Worm (Caenorhabditis elegans) whole organism, young adult: ENCODE measurements around the gene mab-10.

ENCODE experiments used
- B0336.3 ChIP-seq: fragments of 200-800 bp; sonication (Bioruptor generic); IDR thresholded peaks from 2 replicates; pipeline ENCODE4 v1.3.6; 2022; ENCODE audit warnings: missing genetic modification characterization, missing compliant biosample characterization
- C06A6.2 ChIP-seq: fragments of 200-800 bp; sonication (Bioruptor generic); conservative IDR thresholded peaks from 2 replicates; pipeline ENCODE4 v1.3.6; 2022; ENCODE audit warnings: missing genetic modification characterization, missing compliant biosample characterization
- D2030.7 ChIP-seq: fragments of 200-800 bp; sonication (Bioruptor generic); IDR thresholded peaks from 2 replicates; pipeline ENCODE4 v1.3.6; 2022; ENCODE audit warnings: missing genetic modification reagents, missing genetic modification characterization, missing compliant biosample characterization
- F52B5.7 ChIP-seq: sonication (generic microtip); optimal IDR thresholded peaks from 2 replicates; lab custom pipeline; 2016; ENCODE audit warnings: mild to moderate bottlenecking, missing genetic modification characterization, missing compliant biosample characterization
- F57A8.1 ChIP-seq: fragments of 200-800 bp; sonication (Bioruptor generic); optimal IDR thresholded peaks from 2 replicates; lab custom pipeline; 2018; ENCODE audit warnings: mild to moderate bottlenecking, missing genetic modification characterization, moderate library complexity, missing compliant biosample characterization
- K11D2.4 ChIP-seq: fragments of 200-800 bp; sonication (Bioruptor generic); IDR thresholded peaks from 2 replicates; pipeline ENCODE4 v1.3.6; 2022; ENCODE audit warnings: missing genetic modification reagents, missing genetic modification characterization, missing compliant biosample characterization
- T26A5.8 ChIP-seq: sonication (generic microtip); optimal IDR thresholded peaks from 2 replicates; lab custom pipeline; 2016; ENCODE audit warnings: missing genetic modification characterization, missing compliant biosample characterization
- Y56A3A.18 ChIP-seq: fragments of 200-800 bp; sonication (Bioruptor generic); IDR thresholded peaks from 2 replicates; pipeline ENCODE4 v1.3.6; 2022; ENCODE audit warnings: missing genetic modification reagents, missing genetic modification characterization, missing compliant biosample characterization
- Y95B8A.8 ChIP-seq: fragments of 200-800 bp; sonication (Bioruptor generic); IDR thresholded peaks from 2 replicates; pipeline ENCODE4 v1.3.6; 2022; ENCODE audit warnings: missing genetic modification reagents, missing genetic modification characterization, missing compliant biosample characterization
- akir-1 ChIP-seq: fragments of 200-800 bp; sonication (Bioruptor generic); optimal IDR thresholded peaks from 2 replicates; lab custom pipeline; 2018; ENCODE audit warnings: mild to moderate bottlenecking, missing genetic modification characterization, moderate library complexity, missing compliant biosample characterization
- aptf-3 ChIP-seq: fragments of 200-800 bp; sonication (Bioruptor generic); IDR thresholded peaks from 2 replicates; pipeline ENCODE4 v1.3.6; 2022; ENCODE audit warnings: missing genetic modification characterization, missing compliant biosample characterization
- atf-7 ChIP-seq: sonication (generic microtip); optimal IDR thresholded peaks from 2 replicates; lab custom pipeline; 2017; ENCODE audit warnings: mild to moderate bottlenecking, missing genetic modification characterization, missing compliant biosample characterization
- attf-3 ChIP-seq: fragments of 200-800 bp; sonication (Bioruptor generic); conservative IDR thresholded peaks from 2 replicates; pipeline ENCODE4 v1.3.6; 2022; ENCODE audit warnings: missing genetic modification reagents, missing genetic modification characterization, missing compliant biosample characterization
- cebp-1 ChIP-seq, 2 experiments: fragments of 200-800 bp in 1 of 2; sonication (Bioruptor generic) in 1 of 2; sonication (generic microtip) in 1 of 2; IDR thresholded peaks in 1 of 2; optimal IDR thresholded peaks in 1 of 2; 2 replicates each; pipeline versions ENCODE4 v1.3.6 to Lab custom; 2017 to 2022; ENCODE audit warnings: missing compliant biosample characterization in 2 of 2, missing genetic modification characterization in 2 of 2, mild to moderate bottlenecking in 1 of 2, missing genetic modification reagents in 1 of 2, moderate library complexity in 1 of 2
- ceh-27 ChIP-seq: fragments of 200-800 bp; sonication (Bioruptor generic); optimal IDR thresholded peaks from 2 replicates; lab custom pipeline; 2018; ENCODE audit warnings: mild to moderate bottlenecking, missing genetic modification characterization, moderate library complexity, missing compliant biosample characterization
- dpl-1 ChIP-seq: fragments of 150-350 bp; optimal IDR thresholded peaks from 2 replicates; lab custom pipeline; 2014; ENCODE audit warnings: missing biosample characterization, missing genetic modification reagents, missing genetic modification characterization
- efl-1 ChIP-seq: fragments of 150-350 bp; optimal IDR thresholded peaks from 2 replicates; lab custom pipeline; 2014; ENCODE audit warnings: missing biosample characterization, missing genetic modification reagents, missing genetic modification characterization
- hlh-26 ChIP-seq: fragments of 200-800 bp; sonication (Bioruptor generic); conservative IDR thresholded peaks from 2 replicates; pipeline ENCODE4 v1.3.6; 2022; ENCODE audit warnings: missing genetic modification reagents, missing genetic modification characterization, missing compliant biosample characterization
- hmg-20 ChIP-seq: fragments of 200-800 bp; sonication (Bioruptor generic); IDR thresholded peaks from 2 replicates; pipeline ENCODE4 v1.3.6; 2022; ENCODE audit warnings: missing genetic modification reagents, missing genetic modification characterization, missing compliant biosample characterization
- hsf-1 ChIP-seq: fragments of 200-800 bp; sonication (Bioruptor generic); IDR thresholded peaks from 2 replicates; pipeline ENCODE4 v1.3.6; 2022; ENCODE audit warnings: missing genetic modification reagents, missing genetic modification characterization, missing compliant biosample characterization
- let-526 ChIP-seq: fragments of 200-800 bp; sonication (Bioruptor generic); IDR thresholded peaks from 2 replicates; pipeline ENCODE4 v1.3.6; 2022; ENCODE audit warnings: missing genetic modification reagents, missing genetic modification characterization, missing compliant biosample characterization
- let-607 ChIP-seq, 2 experiments: fragments of 200-800 bp in 1 of 2; sonication (Bioruptor generic) in 1 of 2; sonication (generic microtip) in 1 of 2; optimal IDR thresholded peaks; 2 replicates each; lab custom pipeline; 2016 to 2018; ENCODE audit warnings: mild to moderate bottlenecking in 2 of 2, missing compliant biosample characterization in 2 of 2, missing genetic modification characterization in 2 of 2, moderate library complexity in 2 of 2, missing genotype in 1 of 2
- lin-35 ChIP-seq, 3 experiments: fragments of 150-350 bp in 2 of 3; sonication (generic microtip) in 1 of 3; optimal IDR thresholded peaks; 2 replicates each; lab custom pipeline; 2014 to 2018; ENCODE audit warnings: missing biosample characterization in 3 of 3, missing genetic modification characterization in 3 of 3, missing genetic modification reagents in 3 of 3
- lin-40 ChIP-seq: sonication (generic microtip); optimal IDR thresholded peaks from 2 replicates; lab custom pipeline; 2016; ENCODE audit warnings: missing genetic modification characterization, mild to moderate bottlenecking, missing compliant biosample characterization, missing genotype, missing genetic modification reagents
- lsy-27 ChIP-seq: sonication (generic microtip); optimal IDR thresholded peaks from 2 replicates; lab custom pipeline; 2017; ENCODE audit warnings: missing genetic modification characterization, mild to moderate bottlenecking, missing compliant biosample characterization, antibody characterized with exemption, missing genotype, borderline replicate concordance; ENCODE audit not compliant: insufficient read depth
- mel-28 ChIP-seq: sonication (generic microtip); optimal IDR thresholded peaks from 2 replicates; lab custom pipeline; 2016; ENCODE audit warnings: borderline replicate concordance, mild to moderate bottlenecking, missing genetic modification characterization, missing compliant biosample characterization
- nfya-1 ChIP-seq: sonication (generic microtip); optimal IDR thresholded peaks from 2 replicates; lab custom pipeline; 2017; ENCODE audit warnings: antibody characterized with exemption, missing compliant biosample characterization, missing genetic modification characterization, borderline replicate concordance; ENCODE audit not compliant: insufficient read depth
- nhr-27 ChIP-seq: fragments of 200-800 bp; sonication (Bioruptor generic); optimal IDR thresholded peaks from 2 replicates; lab custom pipeline; 2018; ENCODE audit warnings: mild to moderate bottlenecking, missing genetic modification characterization, moderate library complexity, missing compliant biosample characterization
- nhr-80 ChIP-seq: sonication (generic microtip); optimal IDR thresholded peaks from 2 replicates; lab custom pipeline; 2016; ENCODE audit warnings: missing genetic modification characterization, missing compliant biosample characterization
- nhr-90 ChIP-seq: sonication (generic microtip); optimal IDR thresholded peaks from 2 replicates; lab custom pipeline; 2016; ENCODE audit warnings: missing genotype, mild to moderate bottlenecking, missing genetic modification characterization, missing compliant biosample characterization
- pbrm-1 ChIP-seq: fragments of 200-800 bp; sonication (Bioruptor generic); IDR thresholded peaks from 2 replicates; pipeline ENCODE4 v1.3.6; 2022; ENCODE audit warnings: missing genetic modification reagents, missing genetic modification characterization, missing compliant biosample characterization
- pha-4 ChIP-seq: fragments of 150-350 bp; sonication (generic microtip); optimal IDR thresholded peaks from 2 replicates; lab custom pipeline; 2014; ENCODE audit warnings: missing biosample characterization, missing genetic modification reagents, missing genetic modification characterization
- rec-8 ChIP-seq, 2 experiments: sonication (generic microtip); optimal IDR thresholded peaks; 2 replicates each; lab custom pipeline; 2016; ENCODE audit warnings: mild to moderate bottlenecking in 2 of 2, missing genetic modification characterization in 2 of 2, missing genetic modification reagents in 2 of 2, missing genotype in 2 of 2, missing biosample characterization in 1 of 2, missing compliant biosample characterization in 1 of 2, moderate library complexity in 1 of 2
- sea-2 ChIP-seq: fragments of 200-800 bp; sonication (Bioruptor generic); IDR thresholded peaks from 2 replicates; pipeline ENCODE4 v1.3.6; 2022; ENCODE audit warnings: missing genetic modification characterization, missing compliant biosample characterization
- snpc-1.3 ChIP-seq: sonication (generic microtip); optimal IDR thresholded peaks from 2 replicates; lab custom pipeline; 2017; ENCODE audit warnings: missing genetic modification characterization, mild to moderate bottlenecking, missing compliant biosample characterization, antibody characterized with exemption, moderate library complexity, missing genotype, missing genetic modification reagents; ENCODE audit not compliant: insufficient read depth
- snpc-3.4 ChIP-seq: sonication (generic microtip); optimal IDR thresholded peaks from 2 replicates; lab custom pipeline; 2017; ENCODE audit warnings: missing genetic modification characterization, mild to moderate bottlenecking, missing compliant biosample characterization, antibody characterized with exemption, moderate library complexity, missing genotype, missing genetic modification reagents
- snpc-4 ChIP-seq, 5 experiments: fragments of 150-350 bp in 1 of 5; sonication (generic microtip) in 4 of 5; optimal IDR thresholded peaks; 2 replicates each; lab custom pipeline; 2014 to 2018; ENCODE audit warnings: missing genetic modification characterization in 5 of 5, missing biosample characterization in 3 of 5, antibody characterized with exemption in 2 of 5, mild to moderate bottlenecking in 2 of 5, missing compliant biosample characterization in 2 of 5, missing genotype in 2 of 5, moderate library complexity in 2 of 5, missing genetic modification reagents in 1 of 5
- unc-130 ChIP-seq: sonication (generic microtip); optimal IDR thresholded peaks from 2 replicates; lab custom pipeline; 2016; ENCODE audit warnings: missing genetic modification reagents, missing genetic modification characterization, missing compliant biosample characterization
- xnd-1 ChIP-seq: sonication (generic microtip); optimal IDR thresholded peaks from 2 replicates; lab custom pipeline; 2016; ENCODE audit warnings: missing genotype, missing genetic modification reagents, missing genetic modification characterization, missing compliant biosample characterization
- zfh-2 ChIP-seq: fragments of 200-800 bp; sonication (Bioruptor generic); conservative IDR thresholded peaks from 2 replicates; pipeline ENCODE4 v1.3.6; 2022; ENCODE audit warnings: missing genetic modification reagents, missing genetic modification characterization, missing compliant biosample characterization
- zim-3 ChIP-seq: sonication (generic microtip); optimal IDR thresholded peaks from 2 replicates; lab custom pipeline; 2017; ENCODE audit warnings: mild to moderate bottlenecking, missing genetic modification characterization, moderate library complexity, missing compliant biosample characterization
- ztf-25 ChIP-seq: fragments of 200-800 bp; sonication (Bioruptor generic); IDR thresholded peaks from 2 replicates; pipeline ENCODE4 v1.3.6; 2022; ENCODE audit warnings: missing genetic modification reagents, missing genetic modification characterization, missing compliant biosample characterization
- ztf-3 ChIP-seq: fragments of 200-800 bp; sonication (Bioruptor generic); optimal IDR thresholded peaks from 2 replicates; lab custom pipeline; 2018; ENCODE audit warnings: mild to moderate bottlenecking, missing genetic modification characterization, missing compliant biosample characterization

mab-10 gene

ce11 chrII:10545213-10545612, 17.3 kb downstream of the mab-10 start (continued):
- TF ChIP-seq lin-40 = no peak
- no peak for TF ChIP-seq pbrm-1 (GFP tag; lab: Robert Waterston, UW)
- peak; percentile 42 for TF ChIP-seq snpc-4 (GFP tag; optimal IDR thresholded peaks at IDR 0.05; lab: Kevin White, UChicago)
- TF ChIP-seq snpc-4 (tag; optimal IDR thresholded peaks at IDR 0.05; lab: Kevin White, UChicago) = peak in 1 of 4 experiments; percentile 37
- no peak for TF ChIP-seq zim-3 (tag; lab: Kevin White, UChicago)
- no peak for TF ChIP-seq hsf-1 (GFP tag; lab: Robert Waterston, UW)
- no peak for TF ChIP-seq ztf-25 (GFP tag; lab: Robert Waterston, UW)
- TF ChIP-seq hlh-26 (GFP tag; lab: Robert Waterston, UW) = no peak
- TF ChIP-seq Y56A3A.18 (GFP tag; lab: Robert Waterston, UW) = peak; percentile 10; the same call in 1 of the 2 replicates
- no peak for TF ChIP-seq C06A6.2
- no peak for TF ChIP-seq attf-3 (GFP tag; lab: Robert Waterston, UW)
- TF ChIP-seq mel-28 (tag; lab: Kevin White, UChicago) = no peak
- TF ChIP-seq dpl-1 = no peak
- no peak for TF ChIP-seq ceh-27 (GFP tag; lab: Kevin White, UChicago)
- peak; percentile 40 for TF ChIP-seq snpc-1.3
- TF ChIP-seq Y95B8A.8 (GFP tag; lab: Robert Waterston, UW) = no peak
- no peak for TF ChIP-seq nhr-90 (tag; lab: Kevin White, UChicago)
- no peak for TF ChIP-seq cebp-1 (GFP tag; IDR thresholded peaks at IDR 0.05; lab: Robert Waterston, UW)
- TF ChIP-seq cebp-1 (tag; optimal IDR thresholded peaks at IDR 0.05; lab: Kevin White, UChicago) = no peak
- TF ChIP-seq rec-8 (tag; optimal IDR thresholded peaks at IDR 0.05; lab: Kevin White, UChicago) = no peak
- TF ChIP-seq nhr-27 (tag; lab: Kevin White, UChicago) = no peak
- no peak for TF ChIP-seq nhr-80
- TF ChIP-seq nfya-1 = no peak
- no peak for TF ChIP-seq hmg-20 (GFP tag; lab: Robert Waterston, UW)
- no peak for TF ChIP-seq T26A5.8
- no peak for TF ChIP-seq atf-7 (tag; lab: Kevin White, UChicago)
- TF ChIP-seq unc-130 (GFP tag; lab: Kevin White, UChicago) = no peak
- no peak for TF ChIP-seq let-526
- TF ChIP-seq aptf-3 (GFP tag; lab: Robert Waterston, UW) = peak; percentile 39; the same call in 1 of the 2 replicates
- peak in 1 of 3 experiments; percentile 43 for TF ChIP-seq lin-35 (GFP tag; optimal IDR thresholded peaks at IDR 0.05; lab: Kevin White, UChicago)
- TF ChIP-seq K11D2.4 (GFP tag; lab: Robert Waterston, UW) = 0 out of 2 replicates have a peak, but pooled peaks have one; percentile 10
- no peak for TF ChIP-seq efl-1 (GFP tag; lab: Kevin White, UChicago)
- TF ChIP-seq akir-1 (GFP tag; lab: Kevin White, UChicago) = no peak
- TF ChIP-seq xnd-1 (tag; lab: Kevin White, UChicago) = no peak
- no peak for TF ChIP-seq F52B5.7 (tag; lab: Kevin White, UChicago)
- TF ChIP-seq, all 124 proteins: peak for 26

ce11 chrII:10545924-10546783, 18.3 kb downstream of the mab-10 start:
- no peak for TF ChIP-seq akir-1 (GFP tag; lab: Kevin White, UChicago)
- no peak for TF ChIP-seq F57A8.1 (GFP tag; lab: Kevin White, UChicago)
- no peak for TF ChIP-seq ztf-25 (GFP tag; lab: Robert Waterston, UW)
- no peak for TF ChIP-seq pha-4 (tag; lab: Kevin White, UChicago)
- TF ChIP-seq zfh-2 (GFP tag; lab: Robert Waterston, UW) = peak; percentile 52
- TF ChIP-seq let-607 (tag; optimal IDR thresholded peaks at IDR 0.05; lab: Kevin White, UChicago) = no peak
- TF ChIP-seq F52B5.7 (tag; lab: Kevin White, UChicago) = no peak
- no peak for TF ChIP-seq T26A5.8
- TF ChIP-seq attf-3 (GFP tag; lab: Robert Waterston, UW) = 0 out of 2 replicates have a peak, but pooled peaks have one; percentile 20
- TF ChIP-seq lin-35 (GFP tag; optimal IDR thresholded peaks at IDR 0.05; lab: Kevin White, UChicago) = peak in 1 of 3 experiments; percentile 20
- TF ChIP-seq snpc-3.4 (tag; lab: Kevin White, UChicago) = no peak
- no peak for TF ChIP-seq ztf-3 (GFP tag; lab: Kevin White, UChicago)
- no peak for TF ChIP-seq sea-2 (GFP tag; lab: Robert Waterston, UW)
- TF ChIP-seq B0336.3 (GFP tag; lab: Robert Waterston, UW) = peak; percentile 3; the same call in 1 of the 2 replicates
- TF ChIP-seq lsy-27 = no peak
- no peak for TF ChIP-seq D2030.7
- no peak for TF ChIP-seq nhr-80
